Worm (Caenorhabditis elegans): ENCODE results near the gene clic-1.

clic-1 gene

ce11 chrV:7744068-7744467 lies 9.4 kb upstream of the clic-1 start:
- TF ChIP-seq nhr-2 (tag; optimal IDR thresholded peaks at IDR 0.05) (no peak), sptf-1 (tag; optimal IDR thresholded peaks at IDR 0.05) (no peak), cnd-1 (tag; optimal IDR thresholded peaks at IDR 0.05) (no peak), flh-1 (GFP tag; optimal IDR thresholded peaks at IDR 0.05) (no peak), snpc-4 (tag; optimal IDR thresholded peaks at IDR 0.05) (no peak), blmp-1 (tag; optimal IDR thresholded peaks at IDR 0.05) (no peak)

ce11 chrV:7742485-7742959 lies 7.8 kb upstream of the clic-1 start, which contains the start of gene fbxl-5:
TSS of gene fbxl-5 (plus strand) at chrV:7742909.
- TF ChIP-seq ceh-43 (GFP tag; optimal IDR thresholded peaks at IDR 0.05) (no peak), nhr-12 (tag; optimal IDR thresholded peaks at IDR 0.05) (no peak)

- TF ChIP-seq nhr-76 (tag; optimal IDR thresholded peaks at IDR 0.05) (no peak), ham-2 (GFP tag; optimal IDR thresholded peaks at IDR 0.05) (no peak), unc-62 (GFP tag; optimal IDR thresholded peaks at IDR 0.05) (peak; percentile 55), zip-8 (tag; optimal IDR thresholded peaks at IDR 0.05) (peak; percentile 77), lin-13 (tag; optimal IDR thresholded peaks at IDR 0.05) (no peak), mep-1 (tag; optimal IDR thresholded peaks at IDR 0.05) (no peak), drap-1 (GFP tag; optimal IDR thresholded peaks at IDR 0.05) (no peak), cnd-1 (tag; optimal IDR thresholded peaks at IDR 0.05) (no peak), sem-2 (GFP tag; optimal IDR thresholded peaks at IDR 0.05) (no peak), nhr-2 (tag; optimal IDR thresholded peaks at IDR 0.05) (peak; percentile 100), ztf-11 (tag; optimal IDR thresholded peaks at IDR 0.05) (no peak)
Measured at ce11 chrV:7741918-7742317, 7.2 kb upstream of the clic-1 start.

ce11 chrV:7739949-7740348 lies 5.2 kb upstream of the clic-1 start:
- TF ChIP-seq nhr-2 (tag; optimal IDR thresholded peaks at IDR 0.05): peak; percentile 25
- no peak for TF ChIP-seq pha-4 (tag; optimal IDR thresholded peaks at IDR 0.05)
- peak; percentile 9 for TF ChIP-seq ces-1 (GFP tag; optimal IDR thresholded peaks at IDR 0.05)

ce11 chrV:7737710-7738109 lies 3.0 kb upstream of the clic-1 start, which contains the start of gene srr-9:
TSS of gene srr-9 (plus strand) at chrV:7738010.
- TF ChIP-seq bed-3 (GFP tag; optimal IDR thresholded peaks at IDR 0.05): no peak
- no peak for TF ChIP-seq tbx-8 (GFP tag; optimal IDR thresholded peaks at IDR 0.05)
- no peak for TF ChIP-seq sem-2 (GFP tag; optimal IDR thresholded peaks at IDR 0.05)
- TF ChIP-seq ceh-43 (GFP tag; optimal IDR thresholded peaks at IDR 0.05): no peak

ce11 chrV:7735319-7735718 lies 608 bp upstream of the clic-1 start, which contains the start of gene srr-10:
TSS of gene srr-10 (plus strand) at chrV:7735619.
- TF ChIP-seq ceh-39 (tag; optimal IDR thresholded peaks at IDR 0.05): no peak
- TF ChIP-seq ces-1 (GFP tag; optimal IDR thresholded peaks at IDR 0.05): no peak
- no peak for TF ChIP-seq ceh-83 (GFP tag; optimal IDR thresholded peaks at IDR 0.05)
- TF ChIP-seq mab-5 (tag; optimal IDR thresholded peaks at IDR 0.05): no peak
- TF ChIP-seq nhr-76 (tag; optimal IDR thresholded peaks at IDR 0.05): no peak
- TF ChIP-seq M03D4.4 (tag; optimal IDR thresholded peaks at IDR 0.05): no peak
- TF ChIP-seq ztf-11 (tag; optimal IDR thresholded peaks at IDR 0.05): no peak
- TF ChIP-seq blmp-1 (tag; optimal IDR thresholded peaks at IDR 0.05): no peak

- no peak for TF ChIP-seq ceh-83 (GFP tag; optimal IDR thresholded peaks at IDR 0.05)
- no peak for TF ChIP-seq flh-1 (GFP tag; optimal IDR thresholded peaks at IDR 0.05)
- TF ChIP-seq blmp-1 (tag; optimal IDR thresholded peaks at IDR 0.05): no peak
- TF ChIP-seq mls-2 (tag; optimal IDR thresholded peaks at IDR 0.05): no peak
- no peak for TF ChIP-seq lin-13 (tag; optimal IDR thresholded peaks at IDR 0.05)
- TF ChIP-seq elt-3 (tag; optimal IDR thresholded peaks at IDR 0.05): no peak
- TF ChIP-seq zip-8 (tag; optimal IDR thresholded peaks at IDR 0.05): no peak
- no peak for TF ChIP-seq mab-5 (tag; optimal IDR thresholded peaks at IDR 0.05)
- no peak for TF ChIP-seq M03D4.4 (tag; optimal IDR thresholded peaks at IDR 0.05)
- no peak for TF ChIP-seq nhr-28 (tag; optimal IDR thresholded peaks at IDR 0.05)
- no peak for TF ChIP-seq mep-1 (tag; optimal IDR thresholded peaks at IDR 0.05)
- no peak for TF ChIP-seq nhr-12 (tag; optimal IDR thresholded peaks at IDR 0.05)
- TF ChIP-seq sptf-1 (tag; optimal IDR thresholded peaks at IDR 0.05): no peak
Measured at ce11 chrV:7733240-7733765, 1.4 kb downstream of the clic-1 start.
